Worm (Caenorhabditis elegans) whole organism, midembryonic: ENCODE measurements around the gene T05C7.9.
"Not testable (repeated sequence)": the region's sequence is repeated elsewhere in the genome, so short reads cannot be mapped to it uniquely, and the experiment has no call there.

Experiments
- T22C8.4 ChIP-seq: fragments of 200-800 bp; sonication (Bioruptor generic); IDR thresholded peaks from 2 replicates; pipeline ENCODE4 v1.3.6; 2022; ENCODE audit warnings: missing genetic modification characterization, missing compliant biosample characterization
- cog-1 ChIP-seq: sonication (generic microtip); optimal IDR thresholded peaks from 2 replicates; lab custom pipeline; 2016; ENCODE audit warnings: missing genetic modification characterization, missing compliant biosample characterization
- flt-1 ChIP-seq: fragments of 200-800 bp; sonication (Bioruptor generic); IDR thresholded peaks from 2 replicates; pipeline ENCODE4 v1.3.6; 2022; ENCODE audit warnings: missing genetic modification characterization, missing compliant biosample characterization
- klf-2 ChIP-seq: fragments of 200-800 bp; sonication (Bioruptor generic); conservative IDR thresholded peaks from 2 replicates; pipeline ENCODE4 v1.3.6; 2022; ENCODE audit warnings: missing genetic modification reagents, missing genetic modification characterization, missing compliant biosample characterization
- med-1 ChIP-seq: sonication (generic microtip); optimal IDR thresholded peaks from 2 replicates; lab custom pipeline; 2017; ENCODE audit warnings: missing genetic modification characterization, mild to moderate bottlenecking, missing compliant biosample characterization, antibody characterized with exemption, missing genetic modification reagents; ENCODE audit not compliant: insufficient read depth
- ref-1 ChIP-seq: fragments of 200-800 bp; sonication (Bioruptor generic); conservative IDR thresholded peaks from 2 replicates; pipeline ENCODE4 v1.3.6; 2022; ENCODE audit warnings: missing genetic modification reagents, missing genetic modification characterization, missing compliant biosample characterization
- tab-1 ChIP-seq: fragments of 200-800 bp; sonication (Bioruptor generic); IDR thresholded peaks from 2 replicates; pipeline ENCODE4 v1.3.6; 2022; ENCODE audit warnings: missing genetic modification characterization, missing compliant biosample characterization
- ztf-23 ChIP-seq: fragments of 200-800 bp; sonication (Bioruptor generic); IDR thresholded peaks from 2 replicates; pipeline ENCODE4 v1.3.6; 2022; ENCODE audit warnings: missing genetic modification reagents, missing genetic modification characterization, missing compliant biosample characterization
- ztf-29 ChIP-seq: fragments of 200-800 bp; sonication (Bioruptor generic); IDR thresholded peaks from 2 replicates; pipeline ENCODE4 v1.3.6; 2022; ENCODE audit warnings: missing genetic modification reagents, missing genetic modification characterization, missing compliant biosample characterization

Gene T05C7.9

DNA sequence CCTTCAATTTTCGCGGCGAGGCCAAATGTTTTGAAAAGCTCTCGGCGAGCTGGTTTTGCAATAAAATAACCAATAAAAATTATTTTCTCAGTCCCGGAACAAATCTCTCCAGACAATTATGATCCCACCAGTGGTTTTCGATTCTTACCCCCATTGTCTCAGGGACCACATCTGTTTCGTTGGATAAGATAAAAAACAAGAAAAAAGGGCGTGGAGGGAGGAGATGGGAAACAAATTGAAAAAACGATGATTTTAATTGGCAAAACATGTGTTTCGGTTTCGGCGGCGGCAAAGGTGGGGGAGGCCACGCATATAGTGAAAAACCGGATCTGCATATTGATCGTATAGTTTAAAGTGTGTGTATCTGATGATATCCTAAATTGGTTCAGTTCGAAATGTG lies 1.9 kb downstream of the T05C7.9 start:
- no peak for TF ChIP-seq cog-1 (tag; lab: Kevin White, UChicago)
- no peak for TF ChIP-seq T22C8.4 (GFP tag; lab: Robert Waterston, UW)
- TF ChIP-seq flt-1: no peak
- TF ChIP-seq ztf-29 (GFP tag; lab: Robert Waterston, UW): no peak
- no peak for TF ChIP-seq med-1 (GFP tag; lab: Kevin White, UChicago)
- no peak for TF ChIP-seq ztf-23 (GFP tag; lab: Robert Waterston, UW)
- TF ChIP-seq tab-1: no peak
- no peak for TF ChIP-seq ref-1 (GFP tag; lab: Robert Waterston, UW)
- no peak for TF ChIP-seq klf-2 (GFP tag; lab: Robert Waterston, UW)

DNA sequence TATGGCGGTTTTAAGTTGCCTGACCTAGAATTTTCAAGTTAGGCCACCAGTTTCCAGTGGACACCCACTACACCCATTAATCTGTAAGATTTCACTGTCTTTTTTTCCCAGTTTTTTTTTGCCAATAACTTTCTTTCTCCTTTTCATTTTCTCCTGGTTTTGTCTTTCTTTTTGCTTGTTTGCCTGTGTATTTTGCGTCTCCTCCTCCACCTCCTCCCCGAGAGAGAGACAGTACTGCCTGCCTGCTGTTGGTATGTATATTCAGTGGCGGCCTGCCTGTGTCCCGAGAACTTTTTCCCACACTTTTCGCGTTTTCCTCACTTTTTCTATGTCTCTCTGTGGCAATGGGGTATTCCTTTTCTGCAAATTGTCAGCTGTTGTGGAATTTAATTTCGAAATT lies 2.4 kb downstream of the T05C7.9 start:
- no peak for TF ChIP-seq cog-1 (tag; lab: Kevin White, UChicago)
- TF ChIP-seq tab-1: no peak
- TF ChIP-seq ztf-29 (GFP tag; lab: Robert Waterston, UW): no peak
- peak; percentile 51; the same call in 1 of the 2 replicates for TF ChIP-seq ztf-23 (GFP tag; lab: Robert Waterston, UW)
- no peak for TF ChIP-seq flt-1
- no peak for TF ChIP-seq ref-1 (GFP tag; lab: Robert Waterston, UW)

DNA sequence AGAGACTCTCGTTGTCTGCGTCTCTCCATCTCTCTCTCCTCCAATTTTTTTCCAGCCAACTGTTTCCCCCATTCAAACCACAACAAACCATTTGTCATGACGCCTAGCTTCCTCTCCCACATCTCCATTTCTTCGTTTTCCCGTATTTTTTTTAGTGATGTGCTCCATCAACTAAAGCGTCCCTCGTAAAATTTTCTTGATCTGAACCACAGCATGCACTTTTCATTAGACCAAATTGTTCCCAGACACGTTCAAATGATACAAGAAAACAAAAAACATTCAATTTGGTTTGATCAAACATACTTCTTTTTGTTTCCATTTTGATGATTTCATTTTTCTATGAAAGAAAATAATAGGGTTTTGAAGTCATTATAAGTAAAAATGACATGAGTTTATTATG lies 3.2 kb downstream of the T05C7.9 start:
- TF ChIP-seq flt-1 (no peak), klf-2 (GFP tag; lab: Robert Waterston, UW) (no peak), ztf-23 (GFP tag; lab: Robert Waterston, UW) (no peak)

DNA sequence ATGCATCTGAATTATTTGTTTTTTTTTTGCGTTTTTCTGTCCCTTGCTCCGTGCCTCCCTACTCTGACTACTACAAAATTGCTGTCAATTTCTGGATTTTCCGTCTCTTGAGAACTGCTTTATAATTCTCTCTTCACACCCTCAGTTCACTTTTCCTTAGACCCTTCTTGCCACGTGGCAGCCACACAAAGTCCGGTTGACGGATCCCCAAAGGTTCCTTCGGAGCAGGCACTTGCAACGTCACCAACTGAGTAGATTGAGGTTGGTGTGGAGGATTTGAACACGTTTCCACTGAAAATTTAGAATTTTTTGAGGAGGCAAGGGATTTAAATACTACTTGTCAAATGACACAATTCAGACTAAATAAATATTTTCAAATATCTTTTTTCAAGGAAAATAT lies 7.7 kb downstream of the T05C7.9 start:
- TF ChIP-seq cog-1 (tag; lab: Kevin White, UChicago): no peak
- no peak for TF ChIP-seq ztf-23 (GFP tag; lab: Robert Waterston, UW)

DNA sequence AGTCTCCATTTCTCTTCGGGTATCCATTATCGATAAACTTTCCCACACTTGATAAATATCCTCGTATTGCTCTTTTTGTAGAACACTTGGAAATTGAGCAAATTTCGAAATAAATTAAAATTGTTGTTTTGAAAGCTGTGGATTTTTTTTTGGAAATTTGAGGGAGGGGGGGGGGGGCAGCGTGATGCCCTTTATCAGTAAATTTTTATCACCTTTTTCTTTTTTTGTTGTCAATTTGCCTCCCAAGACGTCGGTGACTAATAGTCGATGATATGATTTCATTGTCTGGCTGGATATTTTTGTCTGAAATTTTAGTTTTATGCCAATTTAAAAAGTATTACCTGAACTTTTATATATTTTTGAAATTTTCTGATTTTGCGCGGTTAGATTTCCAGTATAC lies 10.9 kb downstream of the T05C7.9 start, which contains the start of gene scl-23:
TSS of gene scl-23 (minus strand) at position 101 of the 400 bp plus-strand sequence.
- TF ChIP-seq ztf-23 (GFP tag; lab: Robert Waterston, UW): no peak
- TF ChIP-seq med-1 (GFP tag; lab: Kevin White, UChicago): no peak
- no peak for TF ChIP-seq flt-1
- TF ChIP-seq klf-2 (GFP tag; lab: Robert Waterston, UW): no peak
- no peak for TF ChIP-seq ref-1 (GFP tag; lab: Robert Waterston, UW)
- TF ChIP-seq tab-1: no peak
- no peak for TF ChIP-seq cog-1 (tag; lab: Kevin White, UChicago)
- no peak for TF ChIP-seq ztf-29 (GFP tag; lab: Robert Waterston, UW)
- no peak for TF ChIP-seq T22C8.4 (GFP tag; lab: Robert Waterston, UW)

DNA sequence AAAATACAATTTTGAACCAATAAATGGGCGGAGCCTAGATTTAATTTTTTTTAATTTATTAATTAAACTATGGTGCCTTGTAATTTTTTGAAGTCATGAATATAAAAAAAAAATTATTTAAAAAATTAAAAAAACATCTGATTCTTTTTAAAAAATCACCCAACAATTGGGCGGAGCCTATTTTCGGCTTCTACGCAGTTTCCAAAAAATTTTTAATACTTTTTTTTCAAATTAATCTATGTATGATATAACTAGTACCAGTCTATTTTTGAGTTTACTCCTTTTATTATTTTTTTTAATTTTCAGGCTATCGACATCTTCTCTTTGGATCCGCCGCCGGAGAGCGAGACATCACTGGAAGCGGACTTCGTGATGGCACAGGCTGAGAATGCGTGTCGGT lies 12.6 kb downstream of the T05C7.9 start, which contains the start of gene tpa-1:
TSS of gene tpa-1 (plus strand) at position 301 of the 400 bp plus-strand sequence.
- TF ChIP-seq flt-1 (no peak), ref-1 (GFP tag; lab: Robert Waterston, UW) (no peak), ztf-23 (GFP tag; lab: Robert Waterston, UW) (no peak), T22C8.4 (GFP tag; lab: Robert Waterston, UW) (no peak), tab-1 (no peak)

DNA sequence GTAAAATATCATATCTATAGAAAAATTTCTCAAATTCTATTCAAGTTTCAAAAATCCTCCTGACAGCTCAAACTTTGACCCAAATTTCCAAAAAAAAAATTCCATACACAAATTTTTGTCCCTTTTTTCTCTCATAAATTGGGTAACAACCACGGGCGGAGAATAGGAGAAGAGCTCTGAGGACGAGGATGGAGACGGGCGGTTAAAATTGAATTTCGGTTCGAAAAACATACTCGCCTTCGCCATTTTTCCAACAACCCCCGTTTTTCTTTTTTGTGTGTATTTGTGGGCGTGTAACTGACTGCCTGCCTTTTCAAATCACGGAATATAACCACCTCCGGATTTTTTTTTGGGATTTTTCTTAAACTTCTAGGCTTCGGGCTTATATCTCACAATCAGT lies 18.6 kb downstream of the T05C7.9 start:
- no peak for TF ChIP-seq tab-1
- no peak for TF ChIP-seq klf-2 (GFP tag; lab: Robert Waterston, UW)
- TF ChIP-seq ztf-29 (GFP tag; lab: Robert Waterston, UW): no peak
- TF ChIP-seq cog-1 (tag; lab: Kevin White, UChicago): no peak
- TF ChIP-seq ztf-23 (GFP tag; lab: Robert Waterston, UW): no peak
- TF ChIP-seq T22C8.4 (GFP tag; lab: Robert Waterston, UW): no peak
- no peak for TF ChIP-seq flt-1
- no peak for TF ChIP-seq med-1 (GFP tag; lab: Kevin White, UChicago)
- TF ChIP-seq ref-1 (GFP tag; lab: Robert Waterston, UW): no peak

DNA sequence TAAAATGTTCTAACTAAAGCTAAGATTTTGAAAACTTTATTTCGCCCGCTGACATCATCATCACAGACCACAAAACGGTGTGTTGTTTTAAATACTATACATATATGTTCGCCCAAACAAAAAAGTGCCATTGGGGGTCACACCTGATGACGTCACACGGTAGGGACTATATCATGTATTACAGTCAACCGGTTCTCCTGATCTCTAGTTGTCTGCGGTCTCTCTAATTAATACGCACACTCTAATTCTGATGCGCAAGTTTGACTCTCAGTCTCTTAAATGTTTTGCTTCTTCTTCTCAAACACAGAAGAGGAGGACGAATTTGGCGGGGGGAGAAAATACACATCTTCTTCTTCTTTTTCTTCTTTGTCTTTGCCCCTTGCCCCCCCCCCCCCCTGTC lies 23.8 kb downstream of the T05C7.9 start:
- TF ChIP-seq tab-1 (no peak), cog-1 (tag; lab: Kevin White, UChicago) (no peak), ref-1 (GFP tag; lab: Robert Waterston, UW) (no peak), med-1 (GFP tag; lab: Kevin White, UChicago) (no peak), klf-2 (GFP tag; lab: Robert Waterston, UW) (no peak), T22C8.4 (GFP tag; lab: Robert Waterston, UW) (no peak), flt-1 (no peak), ztf-29 (GFP tag; lab: Robert Waterston, UW) (no peak), ztf-23 (GFP tag; lab: Robert Waterston, UW) (no peak)

DNA sequence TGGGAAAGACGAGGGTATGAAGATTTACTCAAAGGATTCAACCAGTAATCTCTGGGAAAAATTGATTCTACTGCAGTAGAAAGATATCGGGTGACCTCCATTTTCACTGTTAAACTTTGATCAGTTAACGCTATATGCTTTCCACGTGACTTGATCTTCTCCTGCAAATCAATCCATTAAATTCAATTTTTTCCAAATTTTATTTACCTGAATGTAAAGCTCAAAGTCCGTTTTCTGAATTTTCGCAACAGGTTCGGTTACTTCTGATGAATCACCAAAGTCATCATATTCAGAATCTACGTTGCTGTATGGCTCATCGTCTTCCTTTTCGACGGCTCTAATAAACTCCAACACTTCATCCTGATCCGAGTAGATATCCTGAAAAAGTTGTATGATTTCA lies 30.2 kb downstream of the T05C7.9 start, which contains the start of gene B0545.4:
TSS of gene B0545.4 (minus strand) at position 101 of the 400 bp plus-strand sequence.
- TF ChIP-seq tab-1 (no peak), flt-1 (no peak), cog-1 (tag; lab: Kevin White, UChicago) (no peak), ztf-29 (GFP tag; lab: Robert Waterston, UW) (no peak), T22C8.4 (GFP tag; lab: Robert Waterston, UW) (no peak), klf-2 (GFP tag; lab: Robert Waterston, UW) (no peak), ztf-23 (GFP tag; lab: Robert Waterston, UW) (no peak), med-1 (GFP tag; lab: Kevin White, UChicago) (no peak), ref-1 (GFP tag; lab: Robert Waterston, UW) (no peak)

DNA sequence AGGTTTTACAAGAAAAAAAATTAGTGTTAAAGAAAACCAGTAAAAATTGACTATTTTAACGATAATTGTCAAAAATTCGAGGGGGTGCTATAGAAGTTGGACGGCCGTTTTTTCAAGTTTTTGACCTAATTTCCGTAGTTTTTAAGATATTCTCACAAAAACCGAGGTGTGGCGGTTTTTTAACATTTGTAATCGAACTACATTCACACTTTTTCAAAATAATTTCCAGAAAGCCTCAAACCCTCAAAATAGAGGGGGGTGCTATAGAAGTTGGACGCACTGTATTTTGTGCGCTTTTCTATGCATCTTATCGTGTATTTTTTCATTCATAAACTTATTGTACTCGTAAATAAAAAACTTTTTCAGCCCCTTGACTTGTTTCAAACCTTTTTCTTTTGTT lies 32.3 kb downstream of the T05C7.9 start, which contains the start of gene F29C4.4:
TSS of gene F29C4.4 (plus strand) at position 301 of the 400 bp plus-strand sequence.
- TF ChIP-seq ztf-29 (GFP tag; lab: Robert Waterston, UW); flt-1; tab-1: not testable (repeated sequence)
